Worm (Caenorhabditis elegans) whole organism, L2 larva: ENCODE data around the gene gpcp-2.

Experiments
- C34F6.9 ChIP-seq: fragments of 150-350 bp; optimal IDR thresholded peaks from 2 replicates; lab custom pipeline; 2014; ENCODE audit warnings: missing biosample characterization, missing genetic modification characterization
- F13H6.1 ChIP-seq: sonication (generic microtip); optimal IDR thresholded peaks from 2 replicates; lab custom pipeline; 2016; ENCODE audit warnings: missing genetic modification characterization, missing compliant biosample characterization
- Y55F3AM.14 ChIP-seq: fragments of 200-800 bp; sonication (Bioruptor generic); optimal IDR thresholded peaks from 2 replicates; lab custom pipeline; 2018; ENCODE audit warnings: mild to moderate bottlenecking, missing genetic modification characterization, missing compliant biosample characterization
- ZK546.5 ChIP-seq: sonication (generic microtip); optimal IDR thresholded peaks from 2 replicates; lab custom pipeline; 2017; ENCODE audit warnings: missing biosample characterization, missing genetic modification characterization
- alr-1 ChIP-seq: fragments of 150-350 bp; optimal IDR thresholded peaks from 2 replicates; lab custom pipeline; 2014; ENCODE audit warnings: missing biosample characterization, missing genetic modification characterization
- aly-2 ChIP-seq: fragments of 150-350 bp; optimal IDR thresholded peaks from 2 replicates; lab custom pipeline; 2014; ENCODE audit warnings: missing biosample characterization, missing genetic modification characterization
- ama-1 ChIP-seq: fragments of 150-350 bp; optimal IDR thresholded peaks from 2 replicates; lab custom pipeline; 2018; ENCODE audit warnings: inconsistent platforms
- blmp-1 ChIP-seq: sonication (generic microtip); optimal IDR thresholded peaks from 2 replicates; lab custom pipeline; 2017; ENCODE audit warnings: missing genetic modification characterization, mild to moderate bottlenecking, missing compliant biosample characterization, antibody characterized with exemption, moderate library complexity; ENCODE audit not compliant: insufficient read depth
- ceh-16 ChIP-seq: fragments of 150-350 bp; optimal IDR thresholded peaks from 2 replicates; lab custom pipeline; 2014; ENCODE audit warnings: missing biosample characterization, missing genetic modification characterization
- ceh-82 ChIP-seq: fragments of 150-350 bp; optimal IDR thresholded peaks from 2 replicates; lab custom pipeline; 2014; ENCODE audit warnings: missing biosample characterization, missing genetic modification characterization
- crh-2 ChIP-seq: sonication (generic microtip); optimal IDR thresholded peaks from 2 replicates; lab custom pipeline; 2017; ENCODE audit warnings: missing biosample characterization, missing genetic modification characterization
- dmd-4 ChIP-seq: sonication (generic microtip); optimal IDR thresholded peaks from 2 replicates; lab custom pipeline; 2017; ENCODE audit warnings: missing biosample characterization, missing genetic modification characterization
- egl-27 ChIP-seq: sonication (generic microtip); optimal IDR thresholded peaks from 3 replicates; lab custom pipeline; 2017; ENCODE audit warnings: missing biosample characterization, missing genetic modification reagents, missing genetic modification characterization
- elt-1 ChIP-seq: fragments of 150-350 bp; optimal IDR thresholded peaks from 2 replicates; lab custom pipeline; 2014; ENCODE audit warnings: missing biosample characterization, missing genetic modification characterization
- elt-3 ChIP-seq: sonication (generic microtip); optimal IDR thresholded peaks from 2 replicates; lab custom pipeline; 2017; ENCODE audit warnings: missing biosample characterization, missing genetic modification characterization
- fos-1 ChIP-seq: fragments of 150-350 bp; optimal IDR thresholded peaks from 2 replicates; lab custom pipeline; 2014; ENCODE audit warnings: missing biosample characterization, missing genetic modification characterization
- gmeb-1 ChIP-seq: fragments of 150-350 bp; optimal IDR thresholded peaks from 2 replicates; lab custom pipeline; 2014; ENCODE audit warnings: missing biosample characterization, missing genetic modification characterization
- lin-13 ChIP-seq: fragments of 150-350 bp; optimal IDR thresholded peaks from 2 replicates; lab custom pipeline; 2014; ENCODE audit warnings: missing biosample characterization, missing genetic modification reagents, missing genetic modification characterization
- lin-39 ChIP-seq: fragments of 150-350 bp; optimal IDR thresholded peaks from 2 replicates; lab custom pipeline; 2014; ENCODE audit warnings: missing biosample characterization, missing genetic modification reagents, missing genetic modification characterization
- lsy-2 ChIP-seq, 2 experiments: fragments of 150-350 bp in 1 of 2; sonication (generic microtip) in 1 of 2; optimal IDR thresholded peaks; 2 replicates each; lab custom pipeline; 2014 to 2017; ENCODE audit warnings: missing biosample characterization in 2 of 2, missing genetic modification characterization in 2 of 2
- mab-5 ChIP-seq: fragments of 150-350 bp; optimal IDR thresholded peaks from 2 replicates; lab custom pipeline; 2014; ENCODE audit warnings: missing biosample characterization, missing genetic modification characterization
- mbf-1 ChIP-seq: sonication (generic microtip); optimal IDR thresholded peaks from 2 replicates; lab custom pipeline; 2017; ENCODE audit warnings: missing biosample characterization, missing genetic modification characterization
- mdl-1 ChIP-seq, 2 experiments: fragments of 150-350 bp in 1 of 2; sonication (generic microtip) in 1 of 2; optimal IDR thresholded peaks; 2 replicates each; lab custom pipeline; 2017; ENCODE audit warnings: missing biosample characterization in 2 of 2, missing genetic modification characterization in 2 of 2
- nhr-10 ChIP-seq: sonication (generic microtip); optimal IDR thresholded peaks from 2 replicates; lab custom pipeline; 2017; ENCODE audit warnings: missing biosample characterization, missing genetic modification characterization
- nhr-11 ChIP-seq: fragments of 150-350 bp; optimal IDR thresholded peaks from 2 replicates; lab custom pipeline; 2014; ENCODE audit warnings: missing biosample characterization, missing genetic modification characterization
- nhr-12 ChIP-seq: fragments of 150-350 bp; optimal IDR thresholded peaks from 2 replicates; lab custom pipeline; 2014; ENCODE audit warnings: missing biosample characterization, missing genetic modification characterization
- nhr-129 ChIP-seq: fragments of 150-350 bp; optimal IDR thresholded peaks from 2 replicates; lab custom pipeline; 2014; ENCODE audit warnings: missing biosample characterization, missing genetic modification characterization
- nhr-21 ChIP-seq: fragments of 150-350 bp; optimal IDR thresholded peaks from 2 replicates; lab custom pipeline; 2014; ENCODE audit warnings: missing biosample characterization, missing genetic modification characterization
- nhr-23 ChIP-seq: fragments of 150-350 bp; optimal IDR thresholded peaks from 2 replicates; lab custom pipeline; 2014; ENCODE audit warnings: missing biosample characterization, missing genetic modification reagents, missing genetic modification characterization
- nhr-237 ChIP-seq: fragments of 150-350 bp; optimal IDR thresholded peaks from 2 replicates; lab custom pipeline; 2014; ENCODE audit warnings: missing biosample characterization, missing genetic modification characterization
- nhr-25 ChIP-seq: fragments of 150-350 bp; sonication (generic microtip); optimal IDR thresholded peaks from 3 replicates; lab custom pipeline; 2014; ENCODE audit warnings: missing biosample characterization, missing genetic modification characterization
- nhr-6 ChIP-seq: fragments of 150-350 bp; optimal IDR thresholded peaks from 2 replicates; lab custom pipeline; 2014; ENCODE audit warnings: missing biosample characterization, missing genetic modification characterization
- nhr-77 ChIP-seq: fragments of 150-350 bp; optimal IDR thresholded peaks from 2 replicates; lab custom pipeline; 2014; ENCODE audit warnings: missing biosample characterization, missing genetic modification characterization
- peb-1 ChIP-seq: fragments of 150-350 bp; optimal IDR thresholded peaks from 2 replicates; lab custom pipeline; 2014; ENCODE audit warnings: missing biosample characterization, missing genetic modification characterization
- sem-4 ChIP-seq: fragments of 150-350 bp; optimal IDR thresholded peaks from 2 replicates; lab custom pipeline; 2014; ENCODE audit warnings: missing biosample characterization, missing genetic modification reagents, missing genetic modification characterization
- skn-1 ChIP-seq: sonication (generic microtip); optimal IDR thresholded peaks from 2 replicates; lab custom pipeline; 2017; ENCODE audit warnings: missing biosample characterization, missing genetic modification characterization
- sma-3 ChIP-seq: sonication (generic microtip); optimal IDR thresholded peaks from 2 replicates; lab custom pipeline; 2016; ENCODE audit warnings: missing genetic modification reagents, missing genetic modification characterization, missing compliant biosample characterization
- sma-9 ChIP-seq, 2 experiments: fragments of 150-350 bp in 1 of 2; sonication (generic microtip) in 1 of 2; optimal IDR thresholded peaks; 2 replicates each; lab custom pipeline; 2014 to 2016; ENCODE audit warnings: missing genetic modification characterization in 2 of 2, mild to moderate bottlenecking in 1 of 2, missing biosample characterization in 1 of 2, missing compliant biosample characterization in 1 of 2, missing genetic modification reagents in 1 of 2, moderate library complexity in 1 of 2
- snpc-4 ChIP-seq: fragments of 150-350 bp; optimal IDR thresholded peaks from 2 replicates; lab custom pipeline; 2014; ENCODE audit warnings: missing biosample characterization, missing genetic modification characterization
- unc-39 ChIP-seq: fragments of 150-350 bp; optimal IDR thresholded peaks from 2 replicates; lab custom pipeline; 2014; ENCODE audit warnings: missing biosample characterization, missing genetic modification characterization
- unc-55 ChIP-seq: fragments of 150-350 bp; sonication (generic microtip); optimal IDR thresholded peaks from 3 replicates; lab custom pipeline; 2014; ENCODE audit warnings: missing biosample characterization, missing genetic modification reagents, missing genetic modification characterization
- unc-62 ChIP-seq: fragments of 150-350 bp; optimal IDR thresholded peaks from 2 replicates; lab custom pipeline; 2014; ENCODE audit warnings: missing biosample characterization, missing genetic modification reagents, missing genetic modification characterization
- zag-1 ChIP-seq: fragments of 150-350 bp; optimal IDR thresholded peaks from 2 replicates; lab custom pipeline; 2014; ENCODE audit warnings: missing biosample characterization, missing genetic modification characterization
- ztf-1 ChIP-seq: fragments of 200-800 bp; sonication (Bioruptor generic); conservative IDR thresholded peaks from 2 replicates; pipeline ENCODE4 v1.3.6; 2022; ENCODE audit warnings: missing genetic modification characterization, missing compliant biosample characterization
- ztf-11 ChIP-seq: sonication (generic microtip); optimal IDR thresholded peaks from 2 replicates; lab custom pipeline; 2017; ENCODE audit warnings: missing biosample characterization, missing genetic modification characterization
- ztf-4 ChIP-seq: fragments of 150-350 bp; optimal IDR thresholded peaks from 2 replicates; lab custom pipeline; 2014; ENCODE audit warnings: missing biosample characterization, missing genetic modification characterization

The gpcp-2 gene

DNA sequence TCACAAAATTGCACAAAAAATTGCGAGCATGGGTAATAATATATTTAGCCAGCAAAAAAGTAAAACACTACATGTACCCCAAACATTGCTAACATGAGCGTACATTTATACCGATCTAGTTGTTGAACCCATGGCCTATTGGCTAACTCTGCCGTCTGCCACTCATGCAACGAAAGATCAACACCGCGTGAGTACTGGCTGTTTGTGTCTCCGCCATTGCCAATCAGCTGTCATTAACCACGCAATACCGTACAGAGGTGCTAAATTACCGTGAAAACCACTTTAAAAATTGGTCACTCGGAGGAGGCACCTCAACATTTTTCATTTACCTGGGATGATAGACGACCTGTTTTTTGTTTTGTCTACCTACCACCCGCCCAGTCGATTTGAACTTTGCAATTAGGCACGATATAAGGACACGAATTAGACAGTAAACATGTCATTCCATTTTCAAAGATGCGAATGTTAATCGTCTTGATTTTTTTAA lies 2.2 kb upstream of the gpcp-2 start, which contains the start of gene K02C4.2 (continued):
- TF ChIP-seq nhr-10 (tag; lab: Kevin White, UChicago) (no peak), blmp-1 (tag; lab: Kevin White, UChicago) (peak; percentile 36), sma-3 (GFP tag; lab: Kevin White, UChicago) (peak; percentile 81), egl-27 (tag; lab: Kevin White, UChicago) (no peak), ceh-82 (no peak), elt-1 (tag; lab: Kevin White, UChicago) (no peak), alr-1 (tag; lab: Kevin White, UChicago) (no peak), skn-1 (no peak), mab-5 (tag; lab: Kevin White, UChicago) (no peak), ztf-1 (no peak), unc-55 (GFP tag; lab: Kevin White, UChicago) (peak; percentile 45), gmeb-1 (tag; lab: Kevin White, UChicago) (peak; percentile 74), nhr-77 (tag; lab: Kevin White, UChicago) (peak; percentile 16)
- TF ChIP-seq, all 48 proteins: peak for 23

DNA sequence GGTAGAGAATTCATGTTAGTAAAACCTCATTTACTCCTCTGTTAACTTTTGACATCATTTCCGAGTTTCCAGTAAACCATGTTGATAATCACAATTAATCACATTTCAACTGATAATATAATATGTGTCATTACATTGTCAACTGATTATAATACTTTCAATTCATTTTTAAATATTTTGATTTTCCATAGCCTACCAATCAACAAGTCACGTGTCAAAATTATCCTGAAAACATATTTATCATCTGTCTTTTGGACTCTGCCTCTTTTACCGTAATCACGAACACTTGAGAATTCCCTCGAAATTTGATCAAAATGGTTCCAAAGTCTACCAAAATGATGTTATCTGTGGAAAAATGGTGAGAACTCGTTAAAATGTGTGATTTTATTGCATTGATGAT lies 884 bp upstream of the gpcp-2 start:
- TF ChIP-seq aly-2 (tag; lab: Kevin White, UChicago) (no peak), lin-13 (GFP tag; lab: Kevin White, UChicago) (no peak), fos-1 (tag; lab: Kevin White, UChicago) (peak; percentile 47), snpc-4 (tag; lab: Kevin White, UChicago) (no peak), zag-1 (no peak), Y55F3AM.14 (GFP tag; lab: Kevin White, UChicago) (no peak)

DNA sequence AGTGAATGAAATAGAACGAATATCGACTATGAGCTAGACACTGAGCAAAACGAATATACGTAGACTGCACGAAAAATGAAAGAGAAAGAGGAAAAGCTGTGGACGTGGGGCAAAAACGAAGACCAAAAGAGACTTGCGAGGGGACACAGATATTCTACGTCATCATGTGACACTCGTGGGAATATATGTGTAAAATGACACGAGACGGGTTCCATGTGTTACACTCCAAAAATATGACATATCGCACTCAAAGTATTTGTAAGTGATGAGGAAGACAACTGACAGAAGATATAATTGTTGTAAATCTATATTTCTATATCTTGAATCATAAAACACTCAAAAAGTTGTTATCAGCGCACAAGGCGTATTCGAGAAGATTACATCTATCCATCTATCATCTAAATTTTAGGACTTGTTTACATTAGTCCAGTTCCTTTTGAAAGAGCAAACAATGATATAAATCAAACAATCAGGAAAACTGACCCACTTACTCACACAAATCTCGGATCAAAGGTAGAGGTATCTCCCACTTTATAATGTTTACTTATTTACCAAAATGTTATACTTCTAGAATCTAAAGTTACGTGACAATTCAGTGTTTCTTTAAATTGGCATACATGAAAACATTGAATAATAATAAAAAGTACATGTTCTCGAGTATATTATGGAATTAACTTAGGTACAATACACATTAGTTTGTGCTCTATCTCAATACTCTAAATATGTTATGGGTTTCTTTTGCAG lies 1.2 kb downstream of the gpcp-2 start:
- TF ChIP-seq ama-1 (lab: Kevin White, UChicago) (no peak), nhr-23 (tag; lab: Kevin White, UChicago) (no peak), peb-1 (tag; lab: Kevin White, UChicago) (no peak), dmd-4 (no peak), ZK546.5 (tag; lab: Kevin White, UChicago) (no peak), skn-1 (no peak), crh-2 (tag; lab: Kevin White, UChicago) (peak; percentile 77), C34F6.9 (tag; lab: Kevin White, UChicago) (peak; percentile 81), fos-1 (tag; lab: Kevin White, UChicago) (peak; percentile 26), sma-3 (GFP tag; lab: Kevin White, UChicago) (no peak), nhr-11 (tag; lab: Kevin White, UChicago) (no peak), unc-39 (tag; lab: Kevin White, UChicago) (no peak), elt-3 (tag; lab: Kevin White, UChicago) (no peak), lin-13 (GFP tag; lab: Kevin White, UChicago) (peak; percentile 11), ceh-16 (tag; lab: Kevin White, UChicago) (no peak), nhr-10 (tag; lab: Kevin White, UChicago) (no peak), unc-55 (GFP tag; lab: Kevin White, UChicago) (peak; percentile 45), nhr-21 (tag; lab: Kevin White, UChicago) (peak; percentile 76), zag-1 (peak; percentile 53), aly-2 (tag; lab: Kevin White, UChicago) (no peak), nhr-25 (tag; lab: Kevin White, UChicago) (peak; percentile 63), nhr-12 (tag; lab: Kevin White, UChicago) (no peak), lsy-2 (tag; optimal IDR thresholded peaks at IDR 0.05; lab: Kevin White, UChicago) (peak in 1 of 2 experiments; percentile 80), ceh-82 (no peak), unc-62 (GFP tag; lab: Kevin White, UChicago) (peak; percentile 63), sma-9 (GFP tag; optimal IDR thresholded peaks at IDR 0.05; lab: Kevin White, UChicago) (peak; percentile 91), sma-9 (tag; optimal IDR thresholded peaks at IDR 0.05; lab: Kevin White, UChicago) (no peak), blmp-1 (tag; lab: Kevin White, UChicago) (peak; percentile 39), alr-1 (tag; lab: Kevin White, UChicago) (no peak), ztf-4 (tag; lab: Kevin White, UChicago) (peak; percentile 18), nhr-237 (tag; lab: Kevin White, UChicago) (no peak), gmeb-1 (tag; lab: Kevin White, UChicago) (no peak), nhr-129 (tag; lab: Kevin White, UChicago) (peak; percentile 80), mab-5 (tag; lab: Kevin White, UChicago) (peak; percentile 48), ztf-1 (no peak), lin-39 (tag; lab: Kevin White, UChicago) (no peak), mbf-1 (tag; lab: Kevin White, UChicago) (no peak), sem-4 (no peak), nhr-6 (tag; lab: Kevin White, UChicago) (peak; percentile 45), mdl-1 (tag; optimal IDR thresholded peaks at IDR 0.05; lab: Kevin White, UChicago) (peak in 1 of 2 experiments; percentile 83), nhr-77 (tag; lab: Kevin White, UChicago) (no peak), snpc-4 (tag; lab: Kevin White, UChicago) (peak; percentile 38), ztf-11 (tag; lab: Kevin White, UChicago) (no peak), F13H6.1 (tag; lab: Kevin White, UChicago) (peak; percentile 76), Y55F3AM.14 (GFP tag; lab: Kevin White, UChicago) (no peak)
